Worm (Caenorhabditis elegans) whole organism, L4/young adult: ENCODE data around the gene K02A6.1.

Source experiments
- W03F9.2 ChIP-seq: fragments of 150-350 bp; optimal IDR thresholded peaks from 2 replicates; lab custom pipeline; 2014; ENCODE audit warnings: missing biosample characterization, missing genetic modification characterization
- dao-5 ChIP-seq: sonication (generic microtip); optimal IDR thresholded peaks from 2 replicates; lab custom pipeline; 2016; ENCODE audit warnings: missing genotype, missing genetic modification characterization, moderate library complexity, missing compliant biosample characterization

ce11 chrX:8205919-8206318 is 13.6 kb upstream of the K02A6.1 start:
- TF ChIP-seq dao-5 (tag; lab: Kevin White, UChicago), result no peak
- TF ChIP-seq W03F9.2 (tag; lab: Kevin White, UChicago), result no peak
